Worm (Caenorhabditis elegans) whole organism, young adult: ENCODE data around the gene F59A7.14.

Experiments
- B0019.2 ChIP-seq: fragments of 200-800 bp; sonication (Bioruptor generic); conservative IDR thresholded peaks from 2 replicates; pipeline ENCODE4 v1.3.6; 2022; ENCODE audit warnings: missing genetic modification reagents, missing genetic modification characterization, missing compliant biosample characterization
- F57A8.1 ChIP-seq: fragments of 200-800 bp; sonication (Bioruptor generic); optimal IDR thresholded peaks from 2 replicates; lab custom pipeline; 2018; ENCODE audit warnings: mild to moderate bottlenecking, missing genetic modification characterization, moderate library complexity, missing compliant biosample characterization
- K11D2.4 ChIP-seq: fragments of 200-800 bp; sonication (Bioruptor generic); IDR thresholded peaks from 2 replicates; pipeline ENCODE4 v1.3.6; 2022; ENCODE audit warnings: missing genetic modification reagents, missing genetic modification characterization, missing compliant biosample characterization
- ceh-100 ChIP-seq: fragments of 200-800 bp; sonication (Bioruptor generic); IDR thresholded peaks from 2 replicates; pipeline ENCODE4 v1.3.6; 2022; ENCODE audit warnings: missing genetic modification reagents, missing genetic modification characterization, missing compliant biosample characterization
- fkh-3 ChIP-seq: sonication (generic microtip); optimal IDR thresholded peaks from 2 replicates; lab custom pipeline; 2016; ENCODE audit warnings: mild to moderate bottlenecking, missing genetic modification characterization, missing compliant biosample characterization
- let-526 ChIP-seq: fragments of 200-800 bp; sonication (Bioruptor generic); IDR thresholded peaks from 2 replicates; pipeline ENCODE4 v1.3.6; 2022; ENCODE audit warnings: missing genetic modification reagents, missing genetic modification characterization, missing compliant biosample characterization
- sptf-2 ChIP-seq: fragments of 200-800 bp; sonication (Bioruptor generic); optimal IDR thresholded peaks from 2 replicates; lab custom pipeline; 2018; ENCODE audit warnings: mild to moderate bottlenecking, missing genetic modification characterization, missing compliant biosample characterization
- zim-3 ChIP-seq: sonication (generic microtip); optimal IDR thresholded peaks from 2 replicates; lab custom pipeline; 2017; ENCODE audit warnings: mild to moderate bottlenecking, missing genetic modification characterization, moderate library complexity, missing compliant biosample characterization
- ztf-6 ChIP-seq: fragments of 200-800 bp; sonication (Bioruptor generic); IDR thresholded peaks from 2 replicates; pipeline ENCODE4 v1.3.6; 2022; ENCODE audit warnings: missing genetic modification reagents, missing genetic modification characterization, missing compliant biosample characterization

ce11 chrV:2050136-2050535, 31.3 kb downstream of the F59A7.14 start, which contains the start of gene comt-4:
- TF ChIP-seq F57A8.1 (GFP tag; lab: Kevin White, UChicago) (no peak), ceh-100 (GFP tag; lab: Robert Waterston, UW) (no peak), zim-3 (tag; lab: Kevin White, UChicago) (no peak), sptf-2 (GFP tag; lab: Kevin White, UChicago) (no peak), K11D2.4 (GFP tag; lab: Robert Waterston, UW) (no peak), fkh-3 (tag; lab: Kevin White, UChicago) (no peak), ztf-6 (GFP tag; lab: Robert Waterston, UW) (no peak), let-526 (GFP tag; lab: Robert Waterston, UW) (no peak), B0019.2 (GFP tag; lab: Robert Waterston, UW) (no peak)
